Fruit fly (Drosophila melanogaster): ENCODE measurements around the gene beta-Man.

beta-Man gene

dm6 chr3R:4214038-4214437 is 17.0 kb downstream of the beta-Man start (continued):
- TF ChIP-seq CG2678 (tag; optimal IDR thresholded peaks at IDR 0.05) (peak; percentile 75), CG4282 (GFP tag; optimal IDR thresholded peaks at IDR 0.05) (no peak), CG4424 (GFP tag; optimal IDR thresholded peaks at IDR 0.05) (peak; percentile 78), CG10366 (GFP tag; IDR thresholded peaks at IDR 0.05) (peak; percentile 91), CG14014 (GFP tag; IDR thresholded peaks at IDR 0.05) (peak; percentile 86), dimm (GFP tag; IDR thresholded peaks at IDR 0.05) (peak; percentile 77), lab (GFP tag; optimal IDR thresholded peaks at IDR 0.05) (peak; percentile 82), br (optimal IDR thresholded peaks at IDR 0.05) (no peak), bbx (GFP tag; IDR thresholded peaks at IDR 0.05; ENCODE audit: partially characterized antibody) (no peak), CG6254 (GFP tag; optimal IDR thresholded peaks at IDR 0.05) (peak; percentile 60), ato (GFP tag; IDR thresholded peaks at IDR 0.05; ENCODE audit: partially characterized antibody) (no peak), dmrt11E (tag; optimal IDR thresholded peaks at IDR 0.05) (peak; percentile 31), org-1 (GFP tag; optimal IDR thresholded peaks at IDR 0.05) (peak; percentile 63), CG1233 (GFP tag; optimal IDR thresholded peaks at IDR 0.05) (peak; percentile 56), Dip3 (GFP tag; optimal IDR thresholded peaks at IDR 0.05) (peak; percentile 47), CTCF (GFP tag; optimal IDR thresholded peaks at IDR 0.05) (peak; percentile 31), CG30431 (GFP tag; optimal IDR thresholded peaks at IDR 0.05) (peak; percentile 73), CG11560 (tag; IDR thresholded peaks at IDR 0.05) (peak; percentile 68; the same call in 2 of the 3 replicates), az2 (GFP tag; optimal IDR thresholded peaks at IDR 0.05) (peak; percentile 71), Six4 (GFP tag; optimal IDR thresholded peaks at IDR 0.05) (peak; percentile 64), sna (GFP tag; IDR thresholded peaks at IDR 0.05; ENCODE audit: partially characterized antibody) (no peak), kah (GFP tag; optimal IDR thresholded peaks at IDR 0.05) (peak; percentile 56), CG11696 (GFP tag; IDR thresholded peaks at IDR 0.05) (peak; percentile 61), CG7556 (GFP tag; optimal IDR thresholded peaks at IDR 0.05) (peak; percentile 55), jigr1 (GFP tag; IDR thresholded peaks at IDR 0.05) (peak; percentile 83), CG12219 (GFP tag; optimal IDR thresholded peaks at IDR 0.05) (peak; percentile 73), CG33213 (GFP tag; optimal IDR thresholded peaks at IDR 0.05) (peak; percentile 73), CG8388 (GFP tag; optimal IDR thresholded peaks at IDR 0.05) (peak; percentile 62), Fer3 (tag; optimal IDR thresholded peaks at IDR 0.05) (peak; percentile 64), chn (GFP tag; optimal IDR thresholded peaks at IDR 0.05) (peak; percentile 71), sd (tag; optimal IDR thresholded peaks at IDR 0.05) (no peak), ara (GFP tag; IDR thresholded peaks at IDR 0.05) (peak; percentile 84), exex (tag; optimal IDR thresholded peaks at IDR 0.05) (no peak), Abd-B (GFP tag; optimal IDR thresholded peaks at IDR 0.05) (peak; percentile 78), Kr (GFP tag; optimal IDR thresholded peaks at IDR 0.05) (no peak), CG1024 (GFP tag; IDR thresholded peaks at IDR 0.05) (peak; percentile 84), B-H2 (GFP tag; optimal IDR thresholded peaks at IDR 0.05) (no peak), CG1602 (GFP tag; optimal IDR thresholded peaks at IDR 0.05) (peak; percentile 65), wor (GFP tag; IDR thresholded peaks at IDR 0.05) (peak; percentile 80), CG7928 (GFP tag; optimal IDR thresholded peaks at IDR 0.05) (peak; percentile 15), Med (GFP tag) (peak; percentile 98), Hr78 (GFP tag; optimal IDR thresholded peaks at IDR 0.05) (peak in 1 of 2 experiments; percentile 78), CG6683 (GFP tag; optimal IDR thresholded peaks at IDR 0.05) (no peak), Gug (GFP tag; IDR thresholded peaks at IDR 0.05) (peak; percentile 87), Atf3 (GFP tag; optimal IDR thresholded peaks at IDR 0.05) (peak; percentile 63), da (GFP tag; optimal IDR thresholded peaks at IDR 0.05) (no peak), pb (GFP tag; optimal IDR thresholded peaks at IDR 0.05) (peak; percentile 76), CG7271 (tag; optimal IDR thresholded peaks at IDR 0.05) (no peak), Meics (GFP tag; optimal IDR thresholded peaks at IDR 0.05) (peak; percentile 57), CG8944 (GFP tag; optimal IDR thresholded peaks at IDR 0.05) (peak; percentile 68), CG2875 (GFP tag; optimal IDR thresholded peaks at IDR 0.05) (peak; percentile 66), CG1832 (GFP tag; optimal IDR thresholded peaks at IDR 0.05) (no peak)
